Fruit fly (Drosophila melanogaster) whole organism, adult: ENCODE measurements around the gene CG6628.

Experiments
- CG11617 ChIP-seq: fragments of 200-800 bp; sonication (Bioruptor generic); optimal IDR thresholded peaks from 2 replicates; lab custom pipeline; 2017; ENCODE audit warnings: mild to moderate bottlenecking, missing biosample characterization, missing genetic modification reagents, missing genetic modification characterization
- CG12768 ChIP-seq: fragments of 200-800 bp; sonication (Bioruptor generic); optimal IDR thresholded peaks from 2 replicates; lab custom pipeline; 2017; ENCODE audit warnings: missing biosample characterization, missing genetic modification characterization, mild to moderate bottlenecking, moderate library complexity, missing genetic modification reagents
- CG14711 ChIP-seq: fragments of 200-800 bp; sonication (Bioruptor generic); optimal IDR thresholded peaks from 2 replicates; lab custom pipeline; 2018; ENCODE audit warnings: missing biosample characterization, mild to moderate bottlenecking, missing genetic modification characterization, moderate library complexity
- CG1620 ChIP-seq: fragments of 200-800 bp; sonication (Bioruptor generic); optimal IDR thresholded peaks from 2 replicates; lab custom pipeline; 2016; ENCODE audit warnings: missing biosample characterization, missing genetic modification characterization
- CG33017 ChIP-seq: fragments of 200-800 bp; sonication (Bioruptor generic); optimal IDR thresholded peaks from 2 replicates; lab custom pipeline; 2018; ENCODE audit warnings: missing biosample characterization, mild to moderate bottlenecking, missing genetic modification characterization, moderate library complexity
- CG5204 ChIP-seq: fragments of 200-800 bp; sonication (Bioruptor generic); optimal IDR thresholded peaks from 2 replicates; lab custom pipeline; 2016; ENCODE audit warnings: missing biosample characterization, missing genetic modification characterization
- CG7045 ChIP-seq: fragments of 200-800 bp; sonication (Bioruptor generic); optimal IDR thresholded peaks from 2 replicates; lab custom pipeline; 2017; ENCODE audit warnings: missing biosample characterization, mild to moderate bottlenecking, missing genetic modification characterization
- CG7101 ChIP-seq: fragments of 200-800 bp; sonication (Bioruptor generic); optimal IDR thresholded peaks from 2 replicates; lab custom pipeline; 2018; ENCODE audit warnings: missing biosample characterization, mild to moderate bottlenecking, missing genetic modification characterization, moderate library complexity
- Clk ChIP-seq: fragments of 200-800 bp; sonication (Bioruptor generic); optimal IDR thresholded peaks from 2 replicates; lab custom pipeline; 2017; ENCODE audit warnings: missing biosample characterization, missing genetic modification characterization
- Crg-1 ChIP-seq: fragments of 200-800 bp; sonication (Bioruptor generic); optimal IDR thresholded peaks from 2 replicates; lab custom pipeline; 2016; ENCODE audit warnings: missing biosample characterization, missing genetic modification characterization
- Hr96 ChIP-seq: fragments of 200-800 bp; sonication (Bioruptor generic); optimal IDR thresholded peaks from 2 replicates; lab custom pipeline; 2016; ENCODE audit warnings: missing biosample characterization, missing genetic modification characterization
- Mnt ChIP-seq: fragments of 200-800 bp; sonication (Bioruptor generic); optimal IDR thresholded peaks from 2 replicates; lab custom pipeline; 2016; ENCODE audit warnings: missing biosample characterization, mild to moderate bottlenecking, missing genetic modification characterization
- bab1 ChIP-seq: fragments of 200-800 bp; sonication (Bioruptor generic); optimal IDR thresholded peaks from 3 replicates; lab custom pipeline; 2019; ENCODE audit warnings: missing biosample characterization, mild to moderate bottlenecking, missing genetic modification characterization, moderate library complexity
- cic ChIP-seq: fragments of 200-800 bp; sonication (Bioruptor generic); optimal IDR thresholded peaks from 2 replicates; lab custom pipeline; 2017; ENCODE audit warnings: missing biosample characterization, mild to moderate bottlenecking, missing genetic modification characterization, moderate library complexity
- cnc ChIP-seq, 2 experiments: fragments of >200 bp; optimal IDR thresholded peaks; 2 replicates each; lab custom pipeline; 2017
- kay ChIP-seq: fragments of 200-800 bp; sonication (Bioruptor generic); peaks from one replicate; lab custom pipeline; 2016; ENCODE audit warnings: missing biosample characterization, missing genetic modification characterization, borderline replicate concordance
- ovo ChIP-seq: fragments of 200-800 bp; sonication (Bioruptor generic); optimal IDR thresholded peaks from 2 replicates; lab custom pipeline; 2016; ENCODE audit warnings: missing biosample characterization, missing genetic modification characterization
- pad ChIP-seq: fragments of 200-800 bp; sonication (Bioruptor generic); optimal IDR thresholded peaks from 3 replicates; lab custom pipeline; 2017; ENCODE audit warnings: missing biosample characterization, missing genetic modification characterization, mild to moderate bottlenecking, moderate library complexity, missing genetic modification reagents
- tj ChIP-seq: fragments of 200-800 bp; sonication (Bioruptor generic); optimal IDR thresholded peaks from 3 replicates; lab custom pipeline; 2017; ENCODE audit warnings: missing biosample characterization, mild to moderate bottlenecking, missing genetic modification characterization, moderate library complexity
- toe ChIP-seq: fragments of 200-800 bp; sonication (Bioruptor generic); optimal IDR thresholded peaks from 2 replicates; lab custom pipeline; 2016; ENCODE audit warnings: missing biosample characterization, missing genetic modification characterization

The CG6628 gene

DNA sequence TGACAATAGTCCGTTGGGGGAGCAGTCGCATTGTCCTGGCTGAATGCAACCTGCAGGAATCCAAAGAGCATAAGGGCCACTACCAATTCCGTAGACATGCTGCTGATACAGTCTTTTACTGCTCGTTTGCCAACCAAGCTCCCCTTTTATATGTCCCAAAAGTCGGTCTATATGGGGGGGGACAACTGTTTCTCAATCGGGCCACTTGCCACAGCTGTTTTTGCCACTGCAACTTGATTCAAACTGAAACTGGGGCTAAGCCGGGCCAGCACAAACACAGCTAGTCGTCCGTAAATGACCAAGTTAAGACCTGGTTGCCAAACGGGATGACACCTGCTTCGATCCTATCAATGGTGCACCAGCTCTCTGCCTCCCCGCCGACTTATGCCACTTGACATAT, at the start of gene CG6628:
CG6628 (minus strand) TSS at position 101 of the 400 bp plus-strand sequence.
- TF ChIP-seq CG11617 (GFP tag; lab: Kevin White, UChicago) (no peak), CG14711 (tag; lab: Kevin White, UChicago) (no peak), bab1 (GFP tag; lab: Kevin White, UChicago) (no peak), pad (GFP tag; lab: Kevin White, UChicago) (no peak), cic (GFP tag; lab: Kevin White, UChicago) (no peak), CG12768 (GFP tag; lab: Kevin White, UChicago) (no peak), toe (no peak), CG7045 (GFP tag; lab: Kevin White, UChicago) (no peak), CG1620 (no peak), cnc (optimal IDR thresholded peaks at IDR 0.05; lab: Kevin White, UChicago) (no peak), Hr96 (GFP tag; lab: Kevin White, UChicago) (no peak), ovo (no peak), Crg-1 (GFP tag; lab: Kevin White, UChicago) (no peak), Mnt (GFP tag; lab: Kevin White, UChicago) (no peak), kay (no peak), Clk (GFP tag; lab: Kevin White, UChicago) (no peak)

DNA sequence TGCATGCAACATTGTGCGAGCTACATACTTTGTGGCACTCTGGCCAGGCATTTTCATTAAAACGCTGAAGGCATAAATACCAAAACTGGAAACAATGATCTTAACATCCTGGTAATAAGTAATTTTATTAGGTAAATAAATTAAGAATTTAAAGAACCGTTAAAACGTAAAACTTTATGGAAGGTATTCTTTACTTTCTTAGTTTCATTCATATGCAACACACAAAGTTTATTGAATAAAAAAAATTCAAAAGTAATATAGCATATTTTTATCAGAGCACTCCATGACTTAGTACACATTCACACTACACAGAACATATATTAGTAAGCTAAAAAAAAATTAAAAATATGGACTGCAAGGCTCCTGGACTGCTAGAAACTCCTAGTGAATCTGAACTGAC, 48.5 kb upstream of the CG6628 start, which contains the start of gene CG8065:
CG8065 (plus strand) TSS at position 301 of the 400 bp plus-strand sequence.
- no peak for TF ChIP-seq Hr96 (GFP tag; lab: Kevin White, UChicago)
- TF ChIP-seq cnc (optimal IDR thresholded peaks at IDR 0.05; lab: Kevin White, UChicago): no peak
- no peak for TF ChIP-seq kay
- TF ChIP-seq ovo: no peak
- no peak for TF ChIP-seq Clk (GFP tag; lab: Kevin White, UChicago)
- no peak for TF ChIP-seq CG7101 (tag; lab: Kevin White, UChicago)
- TF ChIP-seq CG12768 (GFP tag; lab: Kevin White, UChicago): no peak
- no peak for TF ChIP-seq CG7045 (GFP tag; lab: Kevin White, UChicago)
- no peak for TF ChIP-seq cic (GFP tag; lab: Kevin White, UChicago)

DNA sequence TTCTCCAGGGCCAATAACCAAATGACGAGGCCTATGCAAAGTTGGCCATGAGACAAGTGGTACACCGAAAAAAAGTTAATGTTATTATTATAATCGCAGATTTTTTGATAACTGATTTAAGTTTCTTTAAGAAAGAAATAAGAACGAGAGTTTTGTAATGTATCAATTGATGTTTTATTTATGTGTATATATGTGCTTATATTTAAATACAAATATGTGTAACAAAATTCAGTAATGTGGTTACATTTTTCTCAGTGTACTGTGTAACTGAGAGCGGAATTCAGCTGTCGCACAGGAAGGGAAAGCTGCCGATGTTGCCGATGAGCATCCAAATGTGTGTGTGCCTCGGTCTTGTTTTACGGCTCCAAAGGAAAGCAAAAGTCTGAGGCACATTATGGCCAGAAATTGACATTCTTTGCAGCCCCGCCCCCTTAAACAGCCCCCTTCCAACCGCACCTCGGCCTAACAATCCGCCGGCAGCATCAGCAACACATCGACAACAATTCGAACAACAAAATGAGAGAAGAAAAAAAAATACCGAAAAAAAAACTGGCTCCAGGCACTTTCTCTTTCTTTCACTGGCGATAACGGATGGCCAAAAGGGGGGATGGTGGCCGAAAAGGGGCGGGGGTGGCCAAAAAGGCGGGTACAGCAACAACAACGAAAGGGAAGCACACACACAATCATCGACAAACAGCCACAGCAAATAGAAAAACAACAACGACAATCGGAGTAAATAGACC, 39.6 kb upstream of the CG6628 start:
- no peak for TF ChIP-seq tj (GFP tag; lab: Kevin White, UChicago)
- no peak for TF ChIP-seq CG12768 (GFP tag; lab: Kevin White, UChicago)
- TF ChIP-seq CG14711 (tag; lab: Kevin White, UChicago): no peak
- no peak for TF ChIP-seq Hr96 (GFP tag; lab: Kevin White, UChicago)
- TF ChIP-seq CG5204 (GFP tag; lab: Kevin White, UChicago): no peak
- TF ChIP-seq Mnt (GFP tag; lab: Kevin White, UChicago): no peak
- TF ChIP-seq pad (GFP tag; lab: Kevin White, UChicago): no peak
- no peak for TF ChIP-seq cnc (optimal IDR thresholded peaks at IDR 0.05; lab: Kevin White, UChicago)
- TF ChIP-seq bab1 (GFP tag; lab: Kevin White, UChicago): no peak
- TF ChIP-seq CG7101 (tag; lab: Kevin White, UChicago): no peak

DNA sequence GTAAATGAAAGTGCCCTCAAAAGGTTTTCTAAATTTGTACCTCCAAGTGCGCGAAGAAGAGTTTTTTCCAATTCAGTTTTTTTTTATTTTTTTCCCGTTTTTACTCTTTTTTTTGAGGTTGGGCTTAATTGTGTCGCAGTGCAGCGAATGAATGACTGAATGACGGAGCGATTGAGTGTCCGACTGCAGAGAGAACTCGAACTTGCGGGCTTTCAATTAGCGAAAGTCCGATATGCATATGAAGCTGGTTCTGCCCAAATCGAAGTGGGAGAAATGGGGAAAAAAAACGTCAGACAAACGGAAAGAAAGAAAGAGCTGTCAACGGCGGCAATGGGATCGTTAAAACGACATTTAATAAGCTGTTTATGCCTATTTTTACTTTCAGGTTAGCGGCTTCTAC, 39.0 kb upstream of the CG6628 start:
- TF ChIP-seq CG1620 (no peak), toe (no peak), cnc (optimal IDR thresholded peaks at IDR 0.05; lab: Kevin White, UChicago) (no peak), cic (GFP tag; lab: Kevin White, UChicago) (no peak), CG14711 (tag; lab: Kevin White, UChicago) (no peak), tj (GFP tag; lab: Kevin White, UChicago) (no peak), CG12768 (GFP tag; lab: Kevin White, UChicago) (no peak), pad (GFP tag; lab: Kevin White, UChicago) (no peak), Mnt (GFP tag; lab: Kevin White, UChicago) (no peak), bab1 (GFP tag; lab: Kevin White, UChicago) (no peak), CG11617 (GFP tag; lab: Kevin White, UChicago) (no peak), Hr96 (GFP tag; lab: Kevin White, UChicago) (no peak), kay (no peak), CG7045 (GFP tag; lab: Kevin White, UChicago) (no peak), Clk (GFP tag; lab: Kevin White, UChicago) (no peak), CG5204 (GFP tag; lab: Kevin White, UChicago) (no peak)

DNA sequence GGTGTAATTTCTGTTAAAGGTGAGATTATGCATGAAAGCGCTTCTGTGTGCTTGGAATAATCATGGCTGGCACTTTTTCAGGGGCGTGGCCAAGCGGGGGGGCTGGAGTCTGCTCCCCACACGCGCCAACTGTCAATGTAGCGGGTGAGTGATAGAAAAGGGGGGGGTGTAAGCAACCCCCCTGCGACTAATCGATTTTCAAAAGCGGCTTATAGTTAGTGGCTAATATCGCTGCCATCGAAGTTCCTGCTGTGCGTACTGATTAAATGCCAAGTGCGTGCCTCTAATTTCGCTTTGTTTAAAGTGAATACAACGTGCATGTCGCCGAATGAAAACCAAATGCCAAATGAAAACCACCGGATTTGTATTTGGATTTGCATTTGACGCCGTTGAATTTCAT, 37.8 kb upstream of the CG6628 start:
- TF ChIP-seq Mnt (GFP tag; lab: Kevin White, UChicago) (no peak), pad (GFP tag; lab: Kevin White, UChicago) (no peak), Crg-1 (GFP tag; lab: Kevin White, UChicago) (no peak), CG11617 (GFP tag; lab: Kevin White, UChicago) (no peak), ovo (no peak), CG5204 (GFP tag; lab: Kevin White, UChicago) (no peak), cnc (optimal IDR thresholded peaks at IDR 0.05; lab: Kevin White, UChicago) (no peak), Clk (GFP tag; lab: Kevin White, UChicago) (no peak), CG33017 (tag; lab: Kevin White, UChicago) (no peak), bab1 (GFP tag; lab: Kevin White, UChicago) (no peak), CG14711 (tag; lab: Kevin White, UChicago) (no peak), kay (no peak), CG7101 (tag; lab: Kevin White, UChicago) (no peak), toe (no peak), tj (GFP tag; lab: Kevin White, UChicago) (no peak), cic (GFP tag; lab: Kevin White, UChicago) (no peak), CG12768 (GFP tag; lab: Kevin White, UChicago) (no peak), Hr96 (GFP tag; lab: Kevin White, UChicago) (no peak), CG1620 (no peak)
